Fruit fly (Drosophila melanogaster): Measurements from ENCODE around the gene Ten-a.

Gene Ten-a

dm6 chrX:12201905-12202623 is 158.6 kb downstream of the Ten-a start (continued):
- TF ChIP-seq CG31388 (GFP tag; optimal IDR thresholded peaks at IDR 0.05), result peak; percentile 29
- TF ChIP-seq CG12942 (GFP tag; optimal IDR thresholded peaks at IDR 0.05), result peak; percentile 63
- peak; percentile 90 for TF ChIP-seq gem (tag; optimal IDR thresholded peaks at IDR 0.05)
- peak; percentile 17 for TF ChIP-seq Bdp1 (GFP tag; optimal IDR thresholded peaks at IDR 0.05)
- TF ChIP-seq CG10543 (GFP tag; optimal IDR thresholded peaks at IDR 0.05), result peak; percentile 17
- no peak for TF ChIP-seq CG16813 (GFP tag; IDR thresholded peaks at IDR 0.05; ENCODE audit: partially characterized antibody)
- TF ChIP-seq CG13424 (tag; optimal IDR thresholded peaks at IDR 0.05), result peak; percentile 85
- TF ChIP-seq kni (GFP tag; optimal IDR thresholded peaks at IDR 0.05), result peak; percentile 64
- TF ChIP-seq seq (GFP tag; IDR thresholded peaks at IDR 0.05), result peak; percentile 56; the same call in 1 of the 2 replicates
- peak; percentile 89 for TF ChIP-seq CG10959 (GFP tag; IDR thresholded peaks at IDR 0.05)
- TF ChIP-seq CG6272 (GFP tag; IDR thresholded peaks at IDR 0.05), result peak; percentile 60
- TF ChIP-seq dysf (GFP tag; IDR thresholded peaks at IDR 0.05), result peak; percentile 78; the same call in 2 of the 3 replicates
- TF ChIP-seq Vsx1 (GFP tag; optimal IDR thresholded peaks at IDR 0.05), result peak; percentile 63
- peak; percentile 61 for TF ChIP-seq CG4707 (GFP tag; optimal IDR thresholded peaks at IDR 0.05)
- TF ChIP-seq grau (tag; optimal IDR thresholded peaks at IDR 0.05), result peak; percentile 79
- TF ChIP-seq CG8765 (GFP tag; IDR thresholded peaks at IDR 0.05), result peak; percentile 70; the same call in 1 of the 2 replicates
- TF ChIP-seq otp (GFP tag; IDR thresholded peaks at IDR 0.05), result peak; percentile 81
- peak; percentile 71 for TF ChIP-seq esg (GFP tag; conservative IDR thresholded peaks at IDR 0.05)
- peak; percentile 4 for TF ChIP-seq CG2120 (GFP tag; optimal IDR thresholded peaks at IDR 0.05)
- TF ChIP-seq ems (GFP tag; optimal IDR thresholded peaks at IDR 0.05), result peak; percentile 26
- peak; percentile 78 for TF ChIP-seq Awh (GFP tag; IDR thresholded peaks at IDR 0.05)
- no peak for TF ChIP-seq aop (GFP tag; IDR thresholded peaks at IDR 0.05)
- TF ChIP-seq CG4328 (GFP tag; optimal IDR thresholded peaks at IDR 0.05), result peak; percentile 43
- TF ChIP-seq CG6854 (GFP tag; optimal IDR thresholded peaks at IDR 0.05), result no peak
- peak; percentile 47 for TF ChIP-seq TFAM (GFP tag; optimal IDR thresholded peaks at IDR 0.05)
- TF ChIP-seq NC2β (GFP tag; optimal IDR thresholded peaks at IDR 0.05), result peak; percentile 73
- no peak for TF ChIP-seq CG17612 (GFP tag; IDR thresholded peaks at IDR 0.05)
- peak; percentile 77 for TF ChIP-seq ap (GFP tag; IDR thresholded peaks at IDR 0.05)
- TF ChIP-seq NfI (GFP tag; optimal IDR thresholded peaks at IDR 0.05), result peak; percentile 35
- peak; percentile 53 for TF ChIP-seq bab2 (GFP tag; optimal IDR thresholded peaks at IDR 0.05)
- peak; percentile 71 for TF ChIP-seq CG10462 (GFP tag; optimal IDR thresholded peaks at IDR 0.05)
- TF ChIP-seq CG7786 (GFP tag; optimal IDR thresholded peaks at IDR 0.05), result peak; percentile 9
- no peak for TF ChIP-seq sna (GFP tag; IDR thresholded peaks at IDR 0.05; ENCODE audit: partially characterized antibody)
- peak; percentile 8 for TF ChIP-seq kah (GFP tag; optimal IDR thresholded peaks at IDR 0.05)
- TF ChIP-seq Ptx1 (GFP tag; IDR thresholded peaks at IDR 0.05), result peak; percentile 74
- TF ChIP-seq nmo (GFP tag; optimal IDR thresholded peaks at IDR 0.05), result peak; percentile 89
- TF ChIP-seq dimm (GFP tag; IDR thresholded peaks at IDR 0.05), result peak; percentile 46; the same call in 1 of the 2 replicates
- TF ChIP-seq Pdp1 (GFP tag; optimal IDR thresholded peaks at IDR 0.05), result peak; percentile 47 to 51
- TF ChIP-seq crc (GFP tag; optimal IDR thresholded peaks at IDR 0.05), result no peak
- TF ChIP-seq Dll (GFP tag; IDR thresholded peaks at IDR 0.05; ENCODE audit: partially characterized antibody), result 0 out of 4 replicates have a peak, but pooled peaks have one; percentile 18
- TF ChIP-seq CG13894 (tag; optimal IDR thresholded peaks at IDR 0.05), result no peak
- TF ChIP-seq Lim3 (GFP tag; IDR thresholded peaks at IDR 0.05), result no peak; the same call in 1 of the 2 replicates
- TF ChIP-seq ara (GFP tag; IDR thresholded peaks at IDR 0.05), result peak; percentile 91
- peak; percentile 77 for TF ChIP-seq ac (GFP tag; optimal IDR thresholded peaks at IDR 0.05)
- TF ChIP-seq CG9932 (GFP tag; IDR thresholded peaks at IDR 0.05), result no peak
- peak; percentile 20 for TF ChIP-seq sug (tag; optimal IDR thresholded peaks at IDR 0.05)
- TF ChIP-seq CG9817 (tag; optimal IDR thresholded peaks at IDR 0.05), result peak; percentile 56
- peak; percentile 80 for TF ChIP-seq CG8290 (GFP tag; optimal IDR thresholded peaks at IDR 0.05)
- TF ChIP-seq CG8290 (tag; optimal IDR thresholded peaks at IDR 0.05), result peak; percentile 27 to 52
- TF ChIP-seq pho (GFP tag; optimal IDR thresholded peaks at IDR 0.05), result peak; percentile 0
